Worm (Caenorhabditis elegans): ENCODE data around the gene mct-4.

Gene mct-4

DNA sequence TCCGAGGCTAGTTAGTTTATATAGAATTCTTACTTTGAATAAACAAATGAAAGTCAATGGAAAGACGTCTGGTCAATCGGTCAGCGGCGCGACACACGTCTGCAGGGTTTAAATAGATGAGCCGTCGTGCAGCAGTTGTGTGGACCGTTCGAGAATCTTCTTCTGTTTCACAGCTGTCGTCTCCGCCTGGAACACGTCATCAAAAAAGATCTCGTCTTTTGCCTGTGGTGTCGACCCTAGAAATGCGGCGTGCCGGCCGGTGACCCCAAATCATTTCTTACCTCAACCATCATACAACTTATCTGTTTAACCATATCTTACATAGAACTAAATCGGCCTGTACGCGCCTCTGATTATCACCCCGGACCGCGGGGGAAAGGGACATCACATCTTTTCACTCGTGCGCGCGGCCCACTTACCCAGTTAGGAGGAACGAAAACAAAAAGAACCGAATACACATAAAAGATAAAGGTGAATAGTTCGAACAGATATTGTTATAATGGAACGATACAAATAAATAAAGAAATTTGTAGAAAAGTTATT lies 42.6 kb upstream of the mct-4 start:
- TF ChIP-seq lsy-2 (tag; optimal IDR thresholded peaks at IDR 0.05), result peak in 1 of 2 experiments; percentile 19
- TF ChIP-seq rnt-1 (tag; optimal IDR thresholded peaks at IDR 0.05), result peak; percentile 47
- no peak for TF ChIP-seq ets-5 (GFP tag; IDR thresholded peaks at IDR 0.05)
- peak; percentile 91 for TF ChIP-seq blmp-1 (tag; optimal IDR thresholded peaks at IDR 0.05)
- peak; percentile 2 for TF ChIP-seq nhr-85 (tag)
- peak; percentile 20 for TF ChIP-seq xbp-1 (tag; optimal IDR thresholded peaks at IDR 0.05)

DNA sequence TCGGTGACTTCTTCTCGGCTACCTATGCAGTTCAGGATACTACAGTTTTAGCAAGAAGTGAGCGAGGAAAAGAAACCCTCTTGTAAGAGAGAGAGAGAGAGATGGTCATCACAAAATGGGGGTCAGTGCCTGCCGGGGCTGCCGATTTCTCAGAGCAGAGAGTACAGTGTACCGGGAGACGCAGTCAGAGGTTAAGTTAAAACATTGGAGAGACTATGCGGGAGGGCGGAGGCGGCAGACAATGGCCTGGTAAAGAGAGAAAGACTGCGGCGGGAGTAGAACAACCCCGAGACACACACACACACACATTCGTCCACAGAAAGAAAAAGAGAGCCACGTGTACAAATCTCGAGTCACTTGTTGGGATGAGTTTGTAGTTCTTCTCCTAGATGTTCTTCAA lies 41.9 kb upstream of the mct-4 start:
- peak; percentile 50 for TF ChIP-seq swsn-7 (tag; optimal IDR thresholded peaks at IDR 0.05)
- peak; percentile 26 to 40 for TF ChIP-seq efl-1 (optimal IDR thresholded peaks at IDR 0.05)
- peak in 1 of 2 experiments; percentile 76 for TF ChIP-seq efl-1 (GFP tag; optimal IDR thresholded peaks at IDR 0.05 in 1 of 2)
- TF ChIP-seq ets-5 (GFP tag; IDR thresholded peaks at IDR 0.05), result no peak
- peak; percentile 80 for TF ChIP-seq xbp-1 (tag; optimal IDR thresholded peaks at IDR 0.05)
- no peak for TF ChIP-seq ama-1 (optimal IDR thresholded peaks at IDR 0.05)
- TF ChIP-seq ztf-11 (tag; optimal IDR thresholded peaks at IDR 0.05), result peak in 1 of 2 experiments; percentile 9
- peak; percentile 54 for TF ChIP-seq lsy-2 (tag; optimal IDR thresholded peaks at IDR 0.05)
- no peak for TF ChIP-seq lin-13 (GFP tag; optimal IDR thresholded peaks at IDR 0.05)
- TF ChIP-seq mef-2 (tag; optimal IDR thresholded peaks at IDR 0.05), result peak; percentile 20
- peak; percentile 24 for TF ChIP-seq nhr-90 (tag; optimal IDR thresholded peaks at IDR 0.05; ENCODE audit: poor library complexity)
- TF ChIP-seq fkh-4 (tag; optimal IDR thresholded peaks at IDR 0.05; ENCODE audit: borderline replicate concordance), result no peak
- peak; percentile 91 for TF ChIP-seq lin-14 (GFP tag; optimal IDR thresholded peaks at IDR 0.05)
- peak; percentile 78 for TF ChIP-seq snu-23 (GFP tag; optimal IDR thresholded peaks at IDR 0.05)
- TF ChIP-seq lin-39 (tag; optimal IDR thresholded peaks at IDR 0.05), result no peak
- no peak for TF ChIP-seq lin-15B (tag; optimal IDR thresholded peaks at IDR 0.05)
- peak in 1 of 3 experiments; percentile 46 for TF ChIP-seq ceh-82 (tag; optimal IDR thresholded peaks at IDR 0.05)
- peak; percentile 25 to 52 for TF ChIP-seq lin-35 (GFP tag; optimal IDR thresholded peaks at IDR 0.05)
- TF ChIP-seq egl-27 (tag; optimal IDR thresholded peaks at IDR 0.05), result peak in 1 of 2 experiments; percentile 16
- TF ChIP-seq irx-1 (tag; optimal IDR thresholded peaks at IDR 0.05), result peak; percentile 20
- TF ChIP-seq nhr-19 (GFP tag; conservative IDR thresholded peaks at IDR 0.05), result peak; percentile 51
- TF ChIP-seq dsc-1 (tag; optimal IDR thresholded peaks at IDR 0.05), result peak; percentile 34
- peak; percentile 18 for TF ChIP-seq ztf-4 (tag; optimal IDR thresholded peaks at IDR 0.05)
- TF ChIP-seq unc-130 (tag; optimal IDR thresholded peaks at IDR 0.05), result peak; percentile 57
- no peak for TF ChIP-seq aly-2 (tag; optimal IDR thresholded peaks at IDR 0.05)
- TF ChIP-seq skn-1 (tag; optimal IDR thresholded peaks at IDR 0.05), result no peak
- TF ChIP-seq nhr-20 (tag; optimal IDR thresholded peaks at IDR 0.05), result peak; percentile 67
- TF ChIP-seq unc-86 (tag; optimal IDR thresholded peaks at IDR 0.05), result no peak
- peak; percentile 58 for TF ChIP-seq tbx-2 (tag; optimal IDR thresholded peaks at IDR 0.05)
- TF ChIP-seq mab-9 (GFP tag; IDR thresholded peaks at IDR 0.05), result no peak
- no peak for TF ChIP-seq hpl-2 (GFP tag; optimal IDR thresholded peaks at IDR 0.05)
- TF ChIP-seq lir-3 (tag; optimal IDR thresholded peaks at IDR 0.05; ENCODE audit: poor library complexity), result peak; percentile 37
- TF ChIP-seq aha-1 (tag; optimal IDR thresholded peaks at IDR 0.05), result no peak
- TF ChIP-seq mdl-1 (tag; optimal IDR thresholded peaks at IDR 0.05), result peak in 1 of 2 experiments; percentile 72
- TF ChIP-seq fkh-8 (tag; optimal IDR thresholded peaks at IDR 0.05), result no peak
- no peak for TF ChIP-seq C16A3.4 (tag; optimal IDR thresholded peaks at IDR 0.05)
- no peak for TF ChIP-seq ceh-88 (GFP tag; IDR thresholded peaks at IDR 0.05)
- TF ChIP-seq alr-1 (tag; optimal IDR thresholded peaks at IDR 0.05; ENCODE audit: borderline replicate concordance), result no peak
- peak; percentile 40 for TF ChIP-seq nhr-47 (tag; optimal IDR thresholded peaks at IDR 0.05)
- TF ChIP-seq rnt-1 (tag; optimal IDR thresholded peaks at IDR 0.05), result peak; percentile 74
- no peak for TF ChIP-seq zip-4 (GFP tag; optimal IDR thresholded peaks at IDR 0.05)
- peak in 2 of 6 experiments; percentile 2 to 20 for TF ChIP-seq elt-3 (tag; optimal IDR thresholded peaks at IDR 0.05)
- TF ChIP-seq nhr-85 (tag), result peak; percentile 26
- no peak for TF ChIP-seq jun-1 (tag; optimal IDR thresholded peaks at IDR 0.05)
- TF ChIP-seq nhr-77 (tag; optimal IDR thresholded peaks at IDR 0.05), result peak; percentile 28
- no peak for TF ChIP-seq ceh-90 (tag; optimal IDR thresholded peaks at IDR 0.05)
- 0 out of 2 replicates have a peak, but pooled peaks have one; percentile 34 for TF ChIP-seq grh-1 (GFP tag; IDR thresholded peaks at IDR 0.05)
- TF ChIP-seq nhr-71 (tag; optimal IDR thresholded peaks at IDR 0.05), result peak; percentile 80
- no peak for TF ChIP-seq fkh-10 (GFP tag; optimal IDR thresholded peaks at IDR 0.05)
- TF ChIP-seq blmp-1 (tag; optimal IDR thresholded peaks at IDR 0.05), result peak; percentile 8
